Worm (Caenorhabditis elegans) whole organism, L2 larva: ENCODE measurements around the gene tat-1.

Experiments
- mab-5 ChIP-seq: fragments of 150-350 bp; optimal IDR thresholded peaks from 2 replicates; lab custom pipeline; 2014; ENCODE audit warnings: missing biosample characterization, missing genetic modification characterization
- skn-1 ChIP-seq: sonication (generic microtip); optimal IDR thresholded peaks from 2 replicates; lab custom pipeline; 2017; ENCODE audit warnings: missing biosample characterization, missing genetic modification characterization
- snpc-4 ChIP-seq: fragments of 150-350 bp; optimal IDR thresholded peaks from 2 replicates; lab custom pipeline; 2014; ENCODE audit warnings: missing biosample characterization, missing genetic modification characterization
- ztf-4 ChIP-seq: fragments of 150-350 bp; optimal IDR thresholded peaks from 2 replicates; lab custom pipeline; 2014; ENCODE audit warnings: missing biosample characterization, missing genetic modification characterization

- no peak for TF ChIP-seq ztf-4 (tag; lab: Kevin White, UChicago)
- TF ChIP-seq mab-5 (tag; lab: Kevin White, UChicago), result no peak
- TF ChIP-seq snpc-4, result no peak
- no peak for TF ChIP-seq skn-1 (tag; lab: Kevin White, UChicago)
Measured at ce11 chrIII:12349027-12349426, 72.5 kb downstream of the tat-1 start.
